Fruit fly (Drosophila melanogaster) whole organism, embryonic: ENCODE data around the gene galla-2.

Experiments used
- CG11504 ChIP-seq: fragments of 200-800 bp; sonication (Bioruptor generic); optimal IDR thresholded peaks from 3 replicates; lab custom pipeline; 2019; ENCODE audit warnings: missing biosample characterization, mild to moderate bottlenecking, missing genetic modification characterization, moderate library complexity
- CG13296 ChIP-seq: fragments of 200-800 bp; sonication (Bioruptor generic); optimal IDR thresholded peaks from 3 replicates; lab custom pipeline; 2018; ENCODE audit warnings: missing biosample characterization, mild to moderate bottlenecking, missing genetic modification characterization
- CG17568 ChIP-seq: fragments of 200-800 bp; sonication (Bioruptor generic); optimal IDR thresholded peaks from 2 replicates; lab custom pipeline; 2018; ENCODE audit warnings: missing biosample characterization, mild to moderate bottlenecking, missing genetic modification characterization, moderate library complexity
- CG3065 ChIP-seq: fragments of 200-800 bp; sonication (Bioruptor generic); optimal IDR thresholded peaks from 2 replicates; lab custom pipeline; 2016; ENCODE audit warnings: missing biosample characterization, missing genetic modification characterization
- CG32767 ChIP-seq: fragments of 200-800 bp; sonication (Bioruptor generic); IDR thresholded peaks from 2 replicates; pipeline ENCODE4 v1.3.6; 2022; ENCODE audit warnings: missing biosample characterization, missing genetic modification characterization
- CG34224 ChIP-seq: fragments of 200-800 bp; sonication (Bioruptor generic); IDR thresholded peaks from 3 replicates; pipeline ENCODE4 v1.3.6; 2022; ENCODE audit warnings: missing biosample characterization, missing genetic modification characterization; ENCODE audit not compliant: partially characterized antibody
- CG6272 ChIP-seq: fragments of 200-800 bp; sonication (Bioruptor generic); IDR thresholded peaks from 2 replicates; pipeline ENCODE4 v1.3.6; 2022; ENCODE audit warnings: missing biosample characterization, missing genetic modification characterization
- CG7987 ChIP-seq: fragments of 200-800 bp; sonication (Bioruptor generic); optimal IDR thresholded peaks from 2 replicates; lab custom pipeline; 2018; ENCODE audit warnings: missing biosample characterization, mild to moderate bottlenecking, missing genetic modification characterization, moderate library complexity
- CG8478 ChIP-seq: fragments of >200 bp; optimal IDR thresholded peaks from 2 replicates; lab custom pipeline; 2018
- CG8944 ChIP-seq: fragments of 200-800 bp; sonication (Bioruptor generic); optimal IDR thresholded peaks from 3 replicates; lab custom pipeline; 2016; ENCODE audit warnings: missing biosample characterization, missing genetic modification characterization
- CG9932 ChIP-seq: fragments of 200-800 bp; sonication (Bioruptor generic); IDR thresholded peaks from 2 replicates; pipeline ENCODE4 v1.3.6; 2022; ENCODE audit warnings: missing biosample characterization, missing genetic modification characterization
- CrebB ChIP-seq: fragments of 200-800 bp; sonication (Bioruptor generic); optimal IDR thresholded peaks from 3 replicates; lab custom pipeline; 2018; ENCODE audit warnings: missing biosample characterization, mild to moderate bottlenecking, missing genetic modification characterization
- Dip3 ChIP-seq: fragments of 200-800 bp; sonication (Bioruptor generic); optimal IDR thresholded peaks from 3 replicates; lab custom pipeline; 2016; ENCODE audit warnings: missing biosample characterization, missing genetic modification characterization
- Ets65A ChIP-seq: fragments of 200-800 bp; sonication (Bioruptor generic); peaks from one replicate; lab custom pipeline; 2016; ENCODE audit warnings: missing biosample characterization, missing genetic modification characterization
- H15 ChIP-seq: fragments of 200-800 bp; sonication (Bioruptor generic); IDR thresholded peaks from 3 replicates; pipeline ENCODE4 v1.3.6; 2022; ENCODE audit warnings: missing biosample characterization, missing genetic modification characterization
- H2.0 ChIP-seq: fragments of 200-800 bp; sonication (Bioruptor generic); IDR thresholded peaks from 2 replicates; pipeline ENCODE4 v1.3.6; 2022; ENCODE audit warnings: missing biosample characterization, missing genetic modification characterization
- Hsf ChIP-seq: fragments of 200-800 bp; sonication (Bioruptor generic); optimal IDR thresholded peaks from 3 replicates; lab custom pipeline; 2016; ENCODE audit warnings: missing biosample characterization, missing genetic modification characterization
- Lim3 ChIP-seq: fragments of 200-800 bp; sonication (Bioruptor generic); IDR thresholded peaks from 2 replicates; pipeline ENCODE4 v1.3.6; 2022; ENCODE audit warnings: missing biosample characterization, missing genetic modification characterization
- Mad ChIP-seq: fragments of 200-800 bp; sonication (Bioruptor generic); optimal IDR thresholded peaks from 2 replicates; lab custom pipeline; 2016; ENCODE audit warnings: missing biosample characterization, missing genetic modification characterization
- Med ChIP-seq: fragments of 200-800 bp; sonication (Bioruptor generic); peaks from one replicate; lab custom pipeline; 2016; ENCODE audit warnings: missing biosample characterization, missing genetic modification characterization, mild to moderate bottlenecking, inconsistent platforms, moderate library complexity
- Myb ChIP-seq: fragments of 200-800 bp; sonication (Bioruptor generic); optimal IDR thresholded peaks from 2 replicates; lab custom pipeline; 2016; ENCODE audit warnings: missing biosample characterization, missing genetic modification characterization
- Opbp ChIP-seq: fragments of 200-800 bp; sonication (Bioruptor generic); IDR thresholded peaks from 3 replicates; pipeline ENCODE4 v1.3.6; 2022; ENCODE audit warnings: missing biosample characterization, missing genetic modification characterization; ENCODE audit not compliant: partially characterized antibody
- ap ChIP-seq: fragments of 200-800 bp; sonication (Bioruptor generic); IDR thresholded peaks from 2 replicates; pipeline ENCODE4 v1.3.6; 2022; ENCODE audit warnings: missing biosample characterization, missing genetic modification characterization
- ash1 ChIP-seq: fragments of 200-800 bp; sonication (Bioruptor generic); optimal IDR thresholded peaks from 2 replicates; lab custom pipeline; 2018; ENCODE audit warnings: missing biosample characterization, mild to moderate bottlenecking, missing genetic modification characterization
- croc ChIP-seq: fragments of 200-800 bp; sonication (Bioruptor generic); conservative IDR thresholded peaks from 3 replicates; pipeline ENCODE4 v1.3.6; 2022; ENCODE audit warnings: missing biosample characterization, missing genetic modification characterization
- crol ChIP-seq: fragments of 200-800 bp; sonication (Bioruptor generic); IDR thresholded peaks from 2 replicates; pipeline ENCODE4 v1.3.6; 2022; ENCODE audit warnings: missing biosample characterization, missing genetic modification characterization
- dan ChIP-seq: fragments of 200-800 bp; sonication (Bioruptor generic); IDR thresholded peaks from 2 replicates; pipeline ENCODE4 v1.3.6; 2022; ENCODE audit warnings: missing biosample characterization, missing genetic modification characterization
- dmrt99B ChIP-seq: fragments of 200-800 bp; sonication (Bioruptor generic); optimal IDR thresholded peaks from 2 replicates; lab custom pipeline; 2018; ENCODE audit warnings: missing biosample characterization, mild to moderate bottlenecking, missing genetic modification characterization, moderate library complexity
- dysf ChIP-seq: fragments of 200-800 bp; sonication (Bioruptor generic); IDR thresholded peaks from 3 replicates; pipeline ENCODE4 v1.3.6; 2022; ENCODE audit warnings: missing biosample characterization, missing genetic modification characterization
- inv ChIP-seq: fragments of 200-800 bp; sonication (Bioruptor generic); IDR thresholded peaks from 2 replicates; pipeline ENCODE4 v1.3.6; 2022; ENCODE audit warnings: missing biosample characterization, missing genetic modification characterization; ENCODE audit not compliant: partially characterized antibody
- lab ChIP-seq: fragments of 200-800 bp; sonication (Bioruptor generic); optimal IDR thresholded peaks from 3 replicates; lab custom pipeline; 2017; ENCODE audit warnings: missing biosample characterization, missing genetic modification characterization, mild to moderate bottlenecking, moderate library complexity, missing genetic modification reagents
- lola ChIP-seq, 3 experiments: fragments of >200 bp in 2 of 3; fragments of 200-800 bp in 1 of 3; sonication (Bioruptor generic) in 1 of 3; optimal IDR thresholded peaks; 2 replicates each; lab custom pipeline; 2017 to 2019; ENCODE audit warnings: missing biosample characterization in 3 of 3, missing genetic modification characterization in 3 of 3, mild to moderate bottlenecking in 1 of 3, moderate library complexity in 1 of 3
- odd ChIP-seq: fragments of 200-800 bp; sonication (Bioruptor generic); optimal IDR thresholded peaks from 2 replicates; lab custom pipeline; 2017; ENCODE audit warnings: missing biosample characterization, mild to moderate bottlenecking, missing genetic modification characterization
- pnt ChIP-seq: fragments of 200-800 bp; sonication (Bioruptor generic); optimal IDR thresholded peaks from 3 replicates; lab custom pipeline; 2016; ENCODE audit warnings: missing biosample characterization, missing genetic modification characterization
- tna ChIP-seq: fragments of 200-800 bp; sonication (Bioruptor generic); IDR thresholded peaks from 2 replicates; pipeline ENCODE4 v1.3.6; 2022; ENCODE audit warnings: missing biosample characterization, missing genetic modification characterization; ENCODE audit not compliant: partially characterized antibody
- unpg ChIP-seq: fragments of 200-800 bp; sonication (Bioruptor generic); optimal IDR thresholded peaks from 3 replicates; lab custom pipeline; 2018; ENCODE audit warnings: missing biosample characterization, mild to moderate bottlenecking, missing genetic modification characterization, moderate library complexity
- zfh1 ChIP-seq: fragments of 200-800 bp; sonication (Bioruptor generic); IDR thresholded peaks from 3 replicates; pipeline ENCODE4 v1.3.6; 2022; ENCODE audit warnings: missing biosample characterization, missing genetic modification characterization

galla-2 gene

DNA sequence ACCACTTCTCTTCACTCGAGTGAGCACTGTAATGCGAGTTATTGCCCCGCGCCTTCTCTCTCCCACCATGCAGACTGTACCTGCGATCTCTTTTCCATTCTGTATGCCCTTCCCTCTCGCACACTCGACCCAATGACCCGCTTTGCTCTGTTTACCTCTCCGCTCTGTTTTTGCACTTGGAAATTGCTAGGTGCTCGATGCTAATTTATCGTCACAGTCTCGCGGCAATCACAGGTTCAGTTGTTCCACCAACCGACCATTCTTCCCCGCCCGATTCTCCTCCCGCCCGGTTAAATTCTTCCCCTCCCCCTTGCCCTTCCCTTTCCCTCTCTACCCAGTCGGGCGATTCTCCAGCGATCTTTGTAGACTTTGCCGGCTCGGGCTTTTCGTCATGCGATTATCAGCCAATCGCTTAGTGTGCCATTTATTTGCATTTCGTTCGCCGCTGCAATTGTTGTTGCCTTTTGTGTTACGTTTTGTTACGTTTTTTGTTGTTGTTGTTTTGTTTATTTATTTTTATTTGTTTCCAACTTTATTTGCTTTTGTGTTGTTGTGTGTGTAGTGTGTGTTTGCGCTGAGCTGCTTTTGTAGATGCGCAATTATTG, 14.8 kb upstream of the galla-2 start (continued):
- no peak for TF ChIP-seq CG11504 (tag; lab: Kevin White, UChicago)
- no peak for TF ChIP-seq ap (GFP tag; lab: Robert Waterston, UW)
- TF ChIP-seq croc (GFP tag; lab: Robert Waterston, UW) = no peak
- TF ChIP-seq CG13296 (GFP tag; lab: Kevin White, UChicago) = peak; percentile 28
- TF ChIP-seq crol (GFP tag; lab: Robert Waterston, UW) = peak; percentile 88
- TF ChIP-seq dysf (GFP tag; lab: Robert Waterston, UW) = peak; percentile 7; the same call in 1 of the 3 replicates
- no peak for TF ChIP-seq H2.0 (GFP tag; lab: Robert Waterston, UW)
- no peak for TF ChIP-seq CG8944 (GFP tag; lab: Kevin White, UChicago)
- TF ChIP-seq unpg (GFP tag; lab: Kevin White, UChicago) = no peak
- TF ChIP-seq inv (GFP tag; lab: Robert Waterston, UW) = no peak
- TF ChIP-seq CG17568 = no peak
- TF ChIP-seq ash1 (GFP tag; lab: Kevin White, UChicago) = no peak
- TF ChIP-seq CG6272 (GFP tag; lab: Robert Waterston, UW) = no peak
- TF ChIP-seq CrebB (tag; lab: Kevin White, UChicago) = no peak
- TF ChIP-seq H15 (GFP tag; lab: Robert Waterston, UW) = 0 out of 3 replicates have a peak, but pooled peaks have one; percentile 20
- no peak for TF ChIP-seq Ets65A
- no peak for TF ChIP-seq Myb (GFP tag; lab: Kevin White, UChicago)
- peak; percentile 55 for TF ChIP-seq CG7987 (GFP tag; lab: Kevin White, UChicago)
- peak; percentile 33; the same call in 1 of the 2 replicates for TF ChIP-seq CG9932
- no peak for TF ChIP-seq dan
- TF ChIP-seq CG3065 (GFP tag; lab: Kevin White, UChicago) = no peak
- TF ChIP-seq Opbp (GFP tag; lab: Robert Waterston, UW) = no peak
- TF ChIP-seq Dip3 (GFP tag; lab: Kevin White, UChicago) = no peak
- no peak for TF ChIP-seq lola (GFP tag; optimal IDR thresholded peaks at IDR 0.05; lab: Kevin White, UChicago)
- no peak for TF ChIP-seq dmrt99B (tag; lab: Kevin White, UChicago)
- TF ChIP-seq CG32767 (GFP tag; lab: Robert Waterston, UW) = no peak
- peak; percentile 11 for TF ChIP-seq lab (GFP tag; lab: Kevin White, UChicago)
- TF ChIP-seq CG34224 (GFP tag; lab: Robert Waterston, UW) = no peak
- TF ChIP-seq, all 482 proteins: peak for 33

- TF ChIP-seq Lim3 (GFP tag; lab: Robert Waterston, UW) (no peak), crol (GFP tag; lab: Robert Waterston, UW) (peak; percentile 65), tna (GFP tag; lab: Robert Waterston, UW) (peak; percentile 65), Mad (GFP tag; lab: Kevin White, UChicago) (no peak), pnt (GFP tag; lab: Kevin White, UChicago) (no peak)
- TF ChIP-seq, all 482 proteins: peak for 2
Measured at dm6 chr3L:10869144-10869543, 13.5 kb upstream of the galla-2 start.

DNA sequence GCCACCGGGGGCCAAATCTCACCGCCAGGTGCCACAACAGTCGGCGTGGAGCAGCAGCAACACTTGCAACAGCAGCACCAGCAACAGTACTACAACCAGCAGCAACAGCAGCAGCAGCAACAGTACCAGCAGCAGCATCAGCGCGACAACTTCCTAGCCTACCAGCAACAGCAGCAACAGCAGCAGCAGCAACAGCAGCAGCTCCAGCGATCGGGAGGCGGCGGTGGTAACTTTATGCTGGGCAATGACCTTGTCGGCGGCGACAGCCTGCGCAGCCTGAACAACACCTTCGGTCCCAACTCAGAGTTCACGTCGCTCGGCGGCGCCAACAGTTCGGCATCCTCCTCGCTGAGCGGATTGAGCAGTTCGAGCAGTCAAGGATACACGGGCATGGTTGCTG, 12.6 kb upstream of the galla-2 start:
- TF ChIP-seq zfh1 (GFP tag; lab: Robert Waterston, UW) (0 out of 3 replicates have a peak, but pooled peaks have one; percentile 9), odd (GFP tag; lab: Kevin White, UChicago) (no peak), Hsf (GFP tag; lab: Kevin White, UChicago) (no peak), Ets65A (peak; percentile 11), Med (GFP tag; lab: Kevin White, UChicago) (peak; percentile 38), CG8478 (lab: Kevin White, UChicago) (peak; percentile 70)
- TF ChIP-seq, all 482 proteins: peak for 4
